Worm (Caenorhabditis elegans) whole organism, L2 larva: ENCODE results near the gene aqp-8.

ENCODE experiments used
- F13H6.1 ChIP-seq: sonication (generic microtip); optimal IDR thresholded peaks from 2 replicates; lab custom pipeline; 2016; ENCODE audit warnings: missing genetic modification characterization, missing compliant biosample characterization
- ZK546.5 ChIP-seq: sonication (generic microtip); optimal IDR thresholded peaks from 2 replicates; lab custom pipeline; 2017; ENCODE audit warnings: missing biosample characterization, missing genetic modification characterization
- alr-1 ChIP-seq: fragments of 150-350 bp; optimal IDR thresholded peaks from 2 replicates; lab custom pipeline; 2014; ENCODE audit warnings: missing biosample characterization, missing genetic modification characterization
- aly-2 ChIP-seq: fragments of 150-350 bp; optimal IDR thresholded peaks from 2 replicates; lab custom pipeline; 2014; ENCODE audit warnings: missing biosample characterization, missing genetic modification characterization
- ama-1 ChIP-seq: fragments of 150-350 bp; optimal IDR thresholded peaks from 2 replicates; lab custom pipeline; 2018; ENCODE audit warnings: inconsistent platforms
- ceh-16 ChIP-seq: fragments of 150-350 bp; optimal IDR thresholded peaks from 2 replicates; lab custom pipeline; 2014; ENCODE audit warnings: missing biosample characterization, missing genetic modification characterization
- egl-27 ChIP-seq: sonication (generic microtip); optimal IDR thresholded peaks from 3 replicates; lab custom pipeline; 2017; ENCODE audit warnings: missing biosample characterization, missing genetic modification reagents, missing genetic modification characterization
- elt-1 ChIP-seq: fragments of 150-350 bp; optimal IDR thresholded peaks from 2 replicates; lab custom pipeline; 2014; ENCODE audit warnings: missing biosample characterization, missing genetic modification characterization
- elt-3 ChIP-seq: sonication (generic microtip); optimal IDR thresholded peaks from 2 replicates; lab custom pipeline; 2017; ENCODE audit warnings: missing biosample characterization, missing genetic modification characterization
- gmeb-1 ChIP-seq: fragments of 150-350 bp; optimal IDR thresholded peaks from 2 replicates; lab custom pipeline; 2014; ENCODE audit warnings: missing biosample characterization, missing genetic modification characterization
- lin-13 ChIP-seq: fragments of 150-350 bp; optimal IDR thresholded peaks from 2 replicates; lab custom pipeline; 2014; ENCODE audit warnings: missing biosample characterization, missing genetic modification reagents, missing genetic modification characterization
- lsy-2 ChIP-seq, 2 experiments: fragments of 150-350 bp in 1 of 2; sonication (generic microtip) in 1 of 2; optimal IDR thresholded peaks; 2 replicates each; lab custom pipeline; 2014 to 2017; ENCODE audit warnings: missing biosample characterization in 2 of 2, missing genetic modification characterization in 2 of 2
- mbf-1 ChIP-seq: sonication (generic microtip); optimal IDR thresholded peaks from 2 replicates; lab custom pipeline; 2017; ENCODE audit warnings: missing biosample characterization, missing genetic modification characterization
- mdl-1 ChIP-seq, 2 experiments: fragments of 150-350 bp in 1 of 2; sonication (generic microtip) in 1 of 2; optimal IDR thresholded peaks; 2 replicates each; lab custom pipeline; 2017; ENCODE audit warnings: missing biosample characterization in 2 of 2, missing genetic modification characterization in 2 of 2
- nhr-10 ChIP-seq: sonication (generic microtip); optimal IDR thresholded peaks from 2 replicates; lab custom pipeline; 2017; ENCODE audit warnings: missing biosample characterization, missing genetic modification characterization
- nhr-11 ChIP-seq: fragments of 150-350 bp; optimal IDR thresholded peaks from 2 replicates; lab custom pipeline; 2014; ENCODE audit warnings: missing biosample characterization, missing genetic modification characterization
- nhr-129 ChIP-seq: fragments of 150-350 bp; optimal IDR thresholded peaks from 2 replicates; lab custom pipeline; 2014; ENCODE audit warnings: missing biosample characterization, missing genetic modification characterization
- nhr-21 ChIP-seq: fragments of 150-350 bp; optimal IDR thresholded peaks from 2 replicates; lab custom pipeline; 2014; ENCODE audit warnings: missing biosample characterization, missing genetic modification characterization
- nhr-6 ChIP-seq: fragments of 150-350 bp; optimal IDR thresholded peaks from 2 replicates; lab custom pipeline; 2014; ENCODE audit warnings: missing biosample characterization, missing genetic modification characterization
- sma-3 ChIP-seq: sonication (generic microtip); optimal IDR thresholded peaks from 2 replicates; lab custom pipeline; 2016; ENCODE audit warnings: missing genetic modification reagents, missing genetic modification characterization, missing compliant biosample characterization
- sma-9 ChIP-seq, 2 experiments: fragments of 150-350 bp in 1 of 2; sonication (generic microtip) in 1 of 2; optimal IDR thresholded peaks; 2 replicates each; lab custom pipeline; 2014 to 2016; ENCODE audit warnings: missing genetic modification characterization in 2 of 2, mild to moderate bottlenecking in 1 of 2, missing biosample characterization in 1 of 2, missing compliant biosample characterization in 1 of 2, missing genetic modification reagents in 1 of 2, moderate library complexity in 1 of 2
- snpc-4 ChIP-seq: fragments of 150-350 bp; optimal IDR thresholded peaks from 2 replicates; lab custom pipeline; 2014; ENCODE audit warnings: missing biosample characterization, missing genetic modification characterization
- unc-55 ChIP-seq: fragments of 150-350 bp; sonication (generic microtip); optimal IDR thresholded peaks from 3 replicates; lab custom pipeline; 2014; ENCODE audit warnings: missing biosample characterization, missing genetic modification reagents, missing genetic modification characterization
- unc-62 ChIP-seq: fragments of 150-350 bp; optimal IDR thresholded peaks from 2 replicates; lab custom pipeline; 2014; ENCODE audit warnings: missing biosample characterization, missing genetic modification reagents, missing genetic modification characterization
- zag-1 ChIP-seq: fragments of 150-350 bp; optimal IDR thresholded peaks from 2 replicates; lab custom pipeline; 2014; ENCODE audit warnings: missing biosample characterization, missing genetic modification characterization
- ztf-1 ChIP-seq: fragments of 200-800 bp; sonication (Bioruptor generic); conservative IDR thresholded peaks from 2 replicates; pipeline ENCODE4 v1.3.6; 2022; ENCODE audit warnings: missing genetic modification characterization, missing compliant biosample characterization
- ztf-4 ChIP-seq: fragments of 150-350 bp; optimal IDR thresholded peaks from 2 replicates; lab custom pipeline; 2014; ENCODE audit warnings: missing biosample characterization, missing genetic modification characterization

aqp-8 gene

ce11 chrX:4657577-4657976 is 47.2 kb downstream of the aqp-8 start:
- TF ChIP-seq egl-27 (tag; lab: Kevin White, UChicago) = no peak
- no peak for TF ChIP-seq lin-13 (GFP tag; lab: Kevin White, UChicago)
- TF ChIP-seq ztf-4 (tag; lab: Kevin White, UChicago) = no peak
- TF ChIP-seq aly-2 = no peak
- no peak for TF ChIP-seq F13H6.1 (tag; lab: Kevin White, UChicago)
- TF ChIP-seq nhr-10 (tag; lab: Kevin White, UChicago) = no peak
- no peak for TF ChIP-seq ztf-1
- no peak for TF ChIP-seq sma-3
- TF ChIP-seq elt-1 (tag; lab: Kevin White, UChicago) = no peak
- no peak for TF ChIP-seq zag-1
- TF ChIP-seq mdl-1 (tag; optimal IDR thresholded peaks at IDR 0.05; lab: Kevin White, UChicago) = no peak
- no peak for TF ChIP-seq alr-1 (tag; lab: Kevin White, UChicago)
- no peak for TF ChIP-seq gmeb-1 (tag; lab: Kevin White, UChicago)
- TF ChIP-seq sma-9 (GFP tag; optimal IDR thresholded peaks at IDR 0.05; lab: Kevin White, UChicago) = no peak
- no peak for TF ChIP-seq sma-9 (tag; optimal IDR thresholded peaks at IDR 0.05; lab: Kevin White, UChicago)
- no peak for TF ChIP-seq snpc-4
- no peak for TF ChIP-seq lsy-2 (tag; optimal IDR thresholded peaks at IDR 0.05; lab: Kevin White, UChicago)
- TF ChIP-seq nhr-6 (tag; lab: Kevin White, UChicago) = no peak
- no peak for TF ChIP-seq ceh-16 (tag; lab: Kevin White, UChicago)
- no peak for TF ChIP-seq nhr-21 (tag; lab: Kevin White, UChicago)

ce11 chrX:4654057-4654456 is 50.7 kb downstream of the aqp-8 start, which contains the start of gene ceh-1:
ceh-1 (minus strand) TSS chrX:4654157.
- TF ChIP-seq F13H6.1 (tag; lab: Kevin White, UChicago) (no peak), mbf-1 (no peak), gmeb-1 (tag; lab: Kevin White, UChicago) (no peak), ztf-4 (tag; lab: Kevin White, UChicago) (no peak), nhr-11 (tag; lab: Kevin White, UChicago) (no peak), zag-1 (no peak), ZK546.5 (tag; lab: Kevin White, UChicago) (no peak), unc-55 (GFP tag; lab: Kevin White, UChicago) (no peak), nhr-10 (tag; lab: Kevin White, UChicago) (no peak), unc-62 (GFP tag; lab: Kevin White, UChicago) (no peak), nhr-129 (tag; lab: Kevin White, UChicago) (no peak)

ce11 chrX:4652950-4653349 is 51.8 kb downstream of the aqp-8 start:
- no peak for TF ChIP-seq elt-3
- no peak for TF ChIP-seq ama-1
